Worm (Caenorhabditis elegans): ENCODE measurements around the gene R102.10.
"Not testable (repeated sequence)": the region's sequence is repeated elsewhere in the genome, so short reads cannot be mapped to it uniquely, and the experiment has no call there.

The R102.10 gene

ce11 chrIV:10685758-10686157 is 19.5 kb upstream of the R102.10 start, which contains the start of the genes K08C7.6 and R102.1:
TSS of gene K08C7.6 (minus strand) at chrIV:10685858.
TSS of gene R102.1 (plus strand) at chrIV:10686048.
- TF ChIP-seq mab-9 (GFP tag; IDR thresholded peaks at IDR 0.05) (no peak), egl-13 (tag; optimal IDR thresholded peaks at IDR 0.05) (no peak), lin-14 (GFP tag; optimal IDR thresholded peaks at IDR 0.05) (peak; percentile 64)

- not testable (repeated sequence) for TF ChIP-seq hlh-4 (tag; optimal IDR thresholded peaks at IDR 0.05); nhr-20 (tag; optimal IDR thresholded peaks at IDR 0.05); lin-14 (GFP tag; optimal IDR thresholded peaks at IDR 0.05)
Observed at ce11 chrIV:10687307-10687706, 18.0 kb upstream of the R102.10 start, which contains the start of gene R102.2. TSS of gene R102.2 (plus strand) at chrIV:10687607.

- TF ChIP-seq irx-1 (tag; optimal IDR thresholded peaks at IDR 0.05): no peak
- peak; percentile 59 for TF ChIP-seq nhr-71 (tag; optimal IDR thresholded peaks at IDR 0.05)
- TF ChIP-seq nhr-47 (tag; optimal IDR thresholded peaks at IDR 0.05): peak; percentile 41
- no peak for TF ChIP-seq Y116A8C.19 (tag; optimal IDR thresholded peaks at IDR 0.05; ENCODE audit: borderline replicate concordance)
- TF ChIP-seq fkh-8 (tag; optimal IDR thresholded peaks at IDR 0.05): peak; percentile 73
- TF ChIP-seq sox-4 (tag; optimal IDR thresholded peaks at IDR 0.05): peak; percentile 22
Observed at ce11 chrIV:10688972-10689567, 16.2 kb upstream of the R102.10 start, which contains the start of gene R102.3. TSS of gene R102.3 (plus strand) at chrIV:10689517.

ce11 chrIV:10690139-10690538 is 15.1 kb upstream of the R102.10 start, which contains the start of gene R102.8:
TSS of gene R102.8 (minus strand) at chrIV:10690239.
- TF ChIP-seq nhr-71 (tag; optimal IDR thresholded peaks at IDR 0.05) (no peak), lin-35 (GFP tag; optimal IDR thresholded peaks at IDR 0.05) (no peak), efl-1 (optimal IDR thresholded peaks at IDR 0.05) (no peak), efl-1 (GFP tag; optimal IDR thresholded peaks at IDR 0.05 in 1 of 2) (no peak), egl-27 (tag; optimal IDR thresholded peaks at IDR 0.05) (no peak), dsc-1 (tag; optimal IDR thresholded peaks at IDR 0.05) (no peak), egl-13 (tag; optimal IDR thresholded peaks at IDR 0.05) (no peak), ztf-11 (tag; optimal IDR thresholded peaks at IDR 0.05) (no peak), ztf-4 (tag; optimal IDR thresholded peaks at IDR 0.05) (no peak), lsy-2 (tag; optimal IDR thresholded peaks at IDR 0.05) (no peak), xbp-1 (tag; optimal IDR thresholded peaks at IDR 0.05) (no peak), aly-2 (tag; optimal IDR thresholded peaks at IDR 0.05) (no peak), unc-62 (GFP tag; optimal IDR thresholded peaks at IDR 0.05) (no peak), nhr-11 (tag; optimal IDR thresholded peaks at IDR 0.05) (no peak)

- TF ChIP-seq aha-1 (tag; optimal IDR thresholded peaks at IDR 0.05) (no peak), nhr-20 (tag; optimal IDR thresholded peaks at IDR 0.05) (no peak)
Observed at ce11 chrIV:10695203-10695602, 10.1 kb upstream of the R102.10 start, which contains the start of gene R102.4. TSS of gene R102.4 (minus strand) at chrIV:10695303.

ce11 chrIV:10697022-10697979 is 8.0 kb upstream of the R102.10 start, which contains the start of gene allo-1:
TSS of gene allo-1 (minus strand) at chrIV:10697072.
- TF ChIP-seq dpl-1 (GFP tag; optimal IDR thresholded peaks at IDR 0.05) (peak; percentile 82 to 88 (median 85)), fkh-4 (tag; optimal IDR thresholded peaks at IDR 0.05; ENCODE audit: borderline replicate concordance) (no peak), nhr-77 (tag; optimal IDR thresholded peaks at IDR 0.05) (peak; percentile 32), elt-3 (tag; optimal IDR thresholded peaks at IDR 0.05) (peak in 2 of 6 experiments; percentile 46 to 77), pax-3 (tag; optimal IDR thresholded peaks at IDR 0.05) (peak; percentile 29), nhr-47 (tag; optimal IDR thresholded peaks at IDR 0.05) (peak; percentile 53), pag-3 (tag; optimal IDR thresholded peaks at IDR 0.05; ENCODE audit: borderline replicate concordance, insufficient read depth) (peak; percentile 48), nhr-11 (tag; optimal IDR thresholded peaks at IDR 0.05) (peak; percentile 67), lin-35 (GFP tag; optimal IDR thresholded peaks at IDR 0.05) (peak; percentile 79 to 90), aly-2 (tag; optimal IDR thresholded peaks at IDR 0.05) (no peak), unc-130 (tag; optimal IDR thresholded peaks at IDR 0.05) (peak; percentile 86), grh-1 (GFP tag; IDR thresholded peaks at IDR 0.05) (peak; percentile 37), efl-1 (optimal IDR thresholded peaks at IDR 0.05) (peak; percentile 65 to 90), efl-1 (GFP tag; optimal IDR thresholded peaks at IDR 0.05 in 1 of 2) (peak; percentile 90 to 99), snpc-4 (tag; optimal IDR thresholded peaks at IDR 0.05) (peak; percentile 66), lin-13 (GFP tag; optimal IDR thresholded peaks at IDR 0.05) (peak; percentile 53), skn-1 (tag; optimal IDR thresholded peaks at IDR 0.05) (peak; percentile 71), tbx-2 (tag; optimal IDR thresholded peaks at IDR 0.05) (peak; percentile 33), sox-4 (tag; optimal IDR thresholded peaks at IDR 0.05) (no peak), ceh-82 (tag; optimal IDR thresholded peaks at IDR 0.05) (peak in 1 of 3 experiments; percentile 77)
